Fruit fly (Drosophila melanogaster) S2 (cell line): ENCODE measurements around the gene CG8236.

ENCODE experiments used
- CG8478 ChIP-seq: fragments of >200 bp; optimal IDR thresholded peaks from 2 replicates; lab custom pipeline; 2018
- CTCF ChIP-seq, 2 experiments: fragments of >200 bp; optimal IDR thresholded peaks; 2 replicates each; lab custom pipeline; 2018

DNA sequence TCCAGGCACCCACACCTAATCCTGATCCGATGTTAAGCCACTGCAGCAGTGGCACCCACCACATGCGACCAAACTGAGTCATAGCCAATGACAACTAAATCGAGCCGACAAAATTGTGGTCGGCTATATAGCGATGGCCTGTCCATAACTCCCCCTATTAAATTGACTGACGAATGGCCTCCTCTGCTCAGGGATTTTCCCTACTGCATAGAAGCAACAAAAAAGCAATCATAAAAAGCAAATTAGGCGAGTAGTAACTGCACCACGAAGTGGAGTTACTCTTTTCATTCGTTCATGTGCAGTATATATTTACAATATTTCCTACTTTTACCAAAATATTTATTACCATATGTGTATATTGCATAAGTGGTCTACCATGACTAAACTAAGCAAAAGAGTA, 3.4 kb downstream of the CG8236 start, which contains the start of gene CG13318:
- TF ChIP-seq CG8478 (lab: Kevin White, UChicago): no peak
- TF ChIP-seq CTCF (optimal IDR thresholded peaks at IDR 0.05; lab: Kevin White, UChicago): no peak
